Fruit fly (Drosophila melanogaster) whole organism, wandering third instar larva: Measurements from ENCODE around the gene vari.

ENCODE experiments used
- GATAd ChIP-seq: sonication (Bioruptor generic); optimal IDR thresholded peaks from 2 replicates; lab custom pipeline; 2016; ENCODE audit warnings: missing biosample characterization, missing genetic modification characterization
- Hr78 ChIP-seq: fragments of >200 bp; optimal IDR thresholded peaks from 2 replicates; lab custom pipeline; 2017; ENCODE audit warnings: missing biosample characterization, missing genetic modification characterization
- dl ChIP-seq, 2 experiments: fragments of 175-275, 200-275 bp in 1 of 2; fragments of 200-275 bp in 1 of 2; sonication (Bioruptor generic); optimal IDR thresholded peaks; lab custom pipeline; 2018; ENCODE audit warnings: mild to moderate bottlenecking in 2 of 2, missing biosample characterization in 2 of 2, missing genetic modification characterization in 2 of 2, moderate library complexity in 2 of 2; ENCODE audit not compliant: partially characterized antibody in 2 of 2, insufficient read depth in 1 of 2
- dsf ChIP-seq: sonication (Bioruptor generic); optimal IDR thresholded peaks from 2 replicates; lab custom pipeline; 2016; ENCODE audit warnings: missing biosample characterization, missing genetic modification characterization, borderline replicate concordance
- h ChIP-seq: fragments of 200-800 bp; sonication (Bioruptor generic); optimal IDR thresholded peaks from 3 replicates; lab custom pipeline; 2016; ENCODE audit warnings: missing biosample characterization, mild to moderate bottlenecking, missing genetic modification characterization
- jim ChIP-seq: fragments of 175-275, 200-325 bp; sonication (Bioruptor generic); optimal IDR thresholded peaks from 2 replicates; lab custom pipeline; 2016; ENCODE audit warnings: missing biosample characterization, mild to moderate bottlenecking, missing genetic modification characterization
- lola ChIP-seq: fragments of >200 bp; optimal IDR thresholded peaks from 2 replicates; lab custom pipeline; 2017; ENCODE audit warnings: missing biosample characterization, missing genetic modification characterization
- pan ChIP-seq: fragments of >200 bp; optimal IDR thresholded peaks from 2 replicates; lab custom pipeline; 2017
- psq ChIP-seq: fragments of 200-800 bp; sonication (Bioruptor generic); optimal IDR thresholded peaks from 3 replicates; lab custom pipeline; 2017; ENCODE audit warnings: missing biosample characterization, mild to moderate bottlenecking, missing genetic modification characterization, moderate library complexity
- sv ChIP-seq: fragments of 200-800 bp; sonication (Bioruptor generic); optimal IDR thresholded peaks from 3 replicates; lab custom pipeline; 2016; ENCODE audit warnings: missing biosample characterization, missing genetic modification characterization

dm6 chr2L:20792521-20792920, 4.3 kb downstream of the vari start:
- no peak for TF ChIP-seq Hr78 (GFP tag; lab: Kevin White, UChicago)
- TF ChIP-seq psq (GFP tag; lab: Kevin White, UChicago), result no peak
- no peak for TF ChIP-seq GATAd (GFP tag; lab: Kevin White, UChicago)
- TF ChIP-seq dsf (GFP tag; lab: Kevin White, UChicago), result no peak
- no peak for TF ChIP-seq dl (GFP tag; optimal IDR thresholded peaks at IDR 0.05; lab: Kevin White, UChicago; ENCODE audit: insufficient read depth in 1 of 2, partially characterized antibody in 2 of 2)
- TF ChIP-seq pan (lab: Kevin White, UChicago), result no peak
- TF ChIP-seq sv, result no peak
- TF ChIP-seq jim (GFP tag; lab: Kevin White, UChicago), result no peak
- no peak for TF ChIP-seq lola (GFP tag; lab: Kevin White, UChicago)
- TF ChIP-seq h (GFP tag; lab: Kevin White, UChicago), result no peak
